Fruit fly (Drosophila melanogaster) whole organism, pupa: Measurements from ENCODE around the gene Agpat2.
A peak's percentile ranks its signal among the peaks of the same experiment; 100 is the strongest.

Source experiments
- CG10348 ChIP-seq: fragments of 200-800 bp; sonication (Bioruptor generic); IDR thresholded peaks from 2 replicates; pipeline ENCODE4 v1.3.6; 2022; ENCODE audit warnings: missing biosample characterization, missing genetic modification characterization
- CG12605 ChIP-seq: fragments of 200-800 bp; sonication (Bioruptor generic); IDR thresholded peaks from 2 replicates; pipeline ENCODE4 v1.3.6; 2022; ENCODE audit warnings: missing biosample characterization, missing genetic modification characterization
- CG13204 ChIP-seq: fragments of 200-800 bp; sonication (Bioruptor generic); optimal IDR thresholded peaks from 2 replicates; lab custom pipeline; 2018; ENCODE audit warnings: missing biosample characterization, mild to moderate bottlenecking, missing genetic modification characterization, moderate library complexity
- CG15710 ChIP-seq: fragments of 200-800 bp; sonication (Bioruptor generic); optimal IDR thresholded peaks from 2 replicates; lab custom pipeline; 2018; ENCODE audit warnings: missing biosample characterization, mild to moderate bottlenecking, missing genetic modification characterization, moderate library complexity
- CG32121 ChIP-seq: fragments of 200-800 bp; sonication (Bioruptor generic); IDR thresholded peaks from 2 replicates; pipeline ENCODE4 v1.3.6; 2022; ENCODE audit warnings: missing biosample characterization, missing genetic modification characterization
- CG34367 ChIP-seq: fragments of 200-800 bp; sonication (Bioruptor generic); optimal IDR thresholded peaks from 2 replicates; lab custom pipeline; 2018; ENCODE audit warnings: missing biosample characterization, mild to moderate bottlenecking, missing genetic modification characterization
- CG4496 ChIP-seq: fragments of 200-800 bp; sonication (Bioruptor generic); IDR thresholded peaks from 3 replicates; pipeline ENCODE4 v1.3.6; 2022; ENCODE audit warnings: missing biosample characterization, missing genetic modification characterization
- CG8301 ChIP-seq: fragments of 200-800 bp; sonication (Bioruptor generic); optimal IDR thresholded peaks from 2 replicates; lab custom pipeline; 2018; ENCODE audit warnings: missing biosample characterization, mild to moderate bottlenecking, missing genetic modification characterization
- EcR ChIP-seq: fragments of 200-800 bp; sonication (Bioruptor generic); optimal IDR thresholded peaks from 3 replicates; lab custom pipeline; 2019; ENCODE audit warnings: missing biosample characterization, missing genetic modification characterization, mild to moderate bottlenecking, moderate library complexity, missing genetic modification reagents
- Pif1B ChIP-seq: fragments of 200-800 bp; sonication (Bioruptor generic); optimal IDR thresholded peaks from 3 replicates; lab custom pipeline; 2016; ENCODE audit warnings: missing biosample characterization, missing genetic modification characterization
- Snoo ChIP-seq: fragments of 200-800 bp; sonication (Bioruptor generic); optimal IDR thresholded peaks from 3 replicates; lab custom pipeline; 2017; ENCODE audit warnings: missing biosample characterization, mild to moderate bottlenecking, missing genetic modification characterization, inconsistent platforms

dm6 chr2L:8414887-8415883, 48.6 kb downstream of the Agpat2 start, which contains the start of the genes CG13398 and Akap200:
- TF ChIP-seq Snoo (no peak), CG10348 (no peak), Pif1B (GFP tag; lab: Kevin White, UChicago) (peak; percentile 44), CG13204 (GFP tag; lab: Kevin White, UChicago) (no peak), EcR (no peak), CG4496 (0 out of 3 replicates have a peak, but pooled peaks have one; percentile 15), CG15710 (peak; percentile 28), CG34367 (tag; lab: Kevin White, UChicago) (no peak), CG12605 (no peak), CG8301 (tag; lab: Kevin White, UChicago) (no peak), CG32121 (peak; percentile 44; the same call in 1 of the 2 replicates)
